Fruit fly (Drosophila melanogaster) whole organism, embryonic: Measurements from ENCODE around the gene CG2898.

Experiments
- Atf-2 ChIP-seq: fragments of 200-800 bp; sonication (Bioruptor generic); optimal IDR thresholded peaks from 2 replicates; lab custom pipeline; 2016; ENCODE audit warnings: missing biosample characterization, missing genetic modification characterization
- CG10565 ChIP-seq: fragments of 200-800 bp; sonication (Bioruptor generic); optimal IDR thresholded peaks from 3 replicates; lab custom pipeline; 2016; ENCODE audit warnings: missing biosample characterization, mild to moderate bottlenecking, missing genetic modification characterization
- CG11247 ChIP-seq: fragments of 200-800 bp; sonication (Bioruptor generic); IDR thresholded peaks from 2 replicates; pipeline ENCODE4 v1.3.6; 2022; ENCODE audit warnings: missing biosample characterization, missing genetic modification characterization
- CG12219 ChIP-seq: fragments of 200-800 bp; sonication (Bioruptor generic); optimal IDR thresholded peaks from 3 replicates; lab custom pipeline; 2018; ENCODE audit warnings: missing biosample characterization, mild to moderate bottlenecking, missing genetic modification characterization
- CG1233 ChIP-seq: fragments of 200-800 bp; sonication (Bioruptor generic); optimal IDR thresholded peaks from 4 replicates; lab custom pipeline; 2018; ENCODE audit warnings: missing biosample characterization, mild to moderate bottlenecking, missing genetic modification characterization
- CG12659 ChIP-seq: fragments of 200-800 bp; sonication (Bioruptor generic); optimal IDR thresholded peaks from 3 replicates; lab custom pipeline; 2017; ENCODE audit warnings: mild to moderate bottlenecking, missing biosample characterization, missing genetic modification reagents, missing genetic modification characterization
- CG15479 ChIP-seq: fragments of 200-800 bp; sonication (Bioruptor generic); optimal IDR thresholded peaks from 3 replicates; lab custom pipeline; 2019; ENCODE audit warnings: missing biosample characterization, mild to moderate bottlenecking, missing genetic modification characterization, moderate library complexity
- CG1602 ChIP-seq: fragments of 200-800 bp; sonication (Bioruptor generic); optimal IDR thresholded peaks from 3 replicates; lab custom pipeline; 2016; ENCODE audit warnings: missing biosample characterization, missing genetic modification characterization
- CG2875 ChIP-seq: fragments of 200-800 bp; sonication (Bioruptor generic); optimal IDR thresholded peaks from 2 replicates; lab custom pipeline; 2017; ENCODE audit warnings: missing biosample characterization, mild to moderate bottlenecking, missing genetic modification characterization, missing genetic modification reagents
- CG42726 ChIP-seq: fragments of 200-800 bp; sonication (Bioruptor generic); IDR thresholded peaks from 2 replicates; pipeline ENCODE4 v1.3.6; 2022; ENCODE audit warnings: missing biosample characterization, missing genetic modification characterization; ENCODE audit not compliant: partially characterized antibody
- CG4730 ChIP-seq: fragments of 200-800 bp; sonication (Bioruptor generic); IDR thresholded peaks from 2 replicates; pipeline ENCODE4 v1.3.6; 2022; ENCODE audit warnings: missing biosample characterization, missing genetic modification characterization
- CG5245 ChIP-seq: fragments of 200-800 bp; sonication (Bioruptor generic); optimal IDR thresholded peaks from 3 replicates; lab custom pipeline; 2016; ENCODE audit warnings: missing biosample characterization, missing genetic modification characterization
- CG7271 ChIP-seq: fragments of 200-800 bp; sonication (Bioruptor generic); optimal IDR thresholded peaks from 2 replicates; lab custom pipeline; 2018; ENCODE audit warnings: missing biosample characterization, mild to moderate bottlenecking, missing genetic modification characterization, moderate library complexity
- CG7372 ChIP-seq: fragments of 200-800 bp; sonication (Bioruptor generic); IDR thresholded peaks from 2 replicates; pipeline ENCODE4 v1.3.6; 2022; ENCODE audit warnings: missing biosample characterization, missing genetic modification characterization
- CG7987 ChIP-seq: fragments of 200-800 bp; sonication (Bioruptor generic); optimal IDR thresholded peaks from 2 replicates; lab custom pipeline; 2018; ENCODE audit warnings: missing biosample characterization, mild to moderate bottlenecking, missing genetic modification characterization, moderate library complexity
- CG8765 ChIP-seq: fragments of 200-800 bp; sonication (Bioruptor generic); IDR thresholded peaks from 2 replicates; pipeline ENCODE4 v1.3.6; 2022; ENCODE audit warnings: missing biosample characterization, missing genetic modification characterization
- CkIIα-i1 ChIP-seq: fragments of 200-800 bp; sonication (Bioruptor generic); IDR thresholded peaks from 2 replicates; pipeline ENCODE4 v1.3.6; 2022; ENCODE audit warnings: missing biosample characterization, missing genetic modification characterization
- Dad ChIP-seq: fragments of 200-800 bp; sonication (Bioruptor generic); optimal IDR thresholded peaks from 3 replicates; lab custom pipeline; 2016; ENCODE audit warnings: missing biosample characterization, missing genetic modification characterization
- Dip2 ChIP-seq: fragments of 200-800 bp; sonication (Bioruptor generic); IDR thresholded peaks from 2 replicates; pipeline ENCODE4 v1.3.6; 2022; ENCODE audit warnings: missing biosample characterization, missing genetic modification characterization
- Dip3 ChIP-seq: fragments of 200-800 bp; sonication (Bioruptor generic); optimal IDR thresholded peaks from 3 replicates; lab custom pipeline; 2016; ENCODE audit warnings: missing biosample characterization, missing genetic modification characterization
- E2f1 ChIP-seq: fragments of 200-800 bp; sonication (Bioruptor generic); IDR thresholded peaks from 2 replicates; pipeline ENCODE4 v1.3.6; 2022; ENCODE audit warnings: missing biosample characterization, missing genetic modification characterization
- E2f2 ChIP-seq: fragments of 200-800 bp; sonication (Bioruptor generic); IDR thresholded peaks from 2 replicates; pipeline ENCODE4 v1.3.6; 2022; ENCODE audit warnings: missing biosample characterization, missing genetic modification characterization
- Lhr ChIP-seq: fragments of 200-800 bp; sonication (Bioruptor generic); optimal IDR thresholded peaks from 3 replicates; lab custom pipeline; 2017; ENCODE audit warnings: mild to moderate bottlenecking, missing biosample characterization, missing genetic modification reagents, missing genetic modification characterization
- Neu2 ChIP-seq: fragments of 200-800 bp; sonication (Bioruptor generic); optimal IDR thresholded peaks from 3 replicates; lab custom pipeline; 2016; ENCODE audit warnings: missing biosample characterization, missing genetic modification characterization, borderline replicate concordance
- Opbp ChIP-seq: fragments of 200-800 bp; sonication (Bioruptor generic); IDR thresholded peaks from 3 replicates; pipeline ENCODE4 v1.3.6; 2022; ENCODE audit warnings: missing biosample characterization, missing genetic modification characterization; ENCODE audit not compliant: partially characterized antibody
- Ravus ChIP-seq: fragments of 200-800 bp; sonication (Bioruptor generic); IDR thresholded peaks from 2 replicates; pipeline ENCODE4 v1.3.6; 2022; ENCODE audit warnings: missing biosample characterization, missing genetic modification characterization
- Rx ChIP-seq: fragments of 200-800 bp; sonication (Bioruptor generic); IDR thresholded peaks from 2 replicates; pipeline ENCODE4 v1.3.6; 2022; ENCODE audit warnings: missing biosample characterization, missing genetic modification characterization
- Usf ChIP-seq: fragments of 200-800 bp; sonication (Bioruptor generic); optimal IDR thresholded peaks from 2 replicates; lab custom pipeline; 2017; ENCODE audit warnings: missing genotype, missing biosample characterization, missing genetic modification characterization
- ara ChIP-seq: fragments of 200-800 bp; sonication (Bioruptor generic); IDR thresholded peaks from 2 replicates; pipeline ENCODE4 v1.3.6; 2022; ENCODE audit warnings: missing biosample characterization, missing genetic modification characterization
- dmrt11E ChIP-seq: fragments of 200-800 bp; sonication (Bioruptor generic); optimal IDR thresholded peaks from 3 replicates; lab custom pipeline; 2018; ENCODE audit warnings: missing biosample characterization, mild to moderate bottlenecking, missing genetic modification characterization, moderate library complexity
- exex ChIP-seq: fragments of 200-800 bp; sonication (Bioruptor generic); optimal IDR thresholded peaks from 4 replicates; lab custom pipeline; 2018; ENCODE audit warnings: missing biosample characterization, mild to moderate bottlenecking, missing genetic modification characterization, moderate library complexity
- gce ChIP-seq: fragments of 200-800 bp; sonication (Bioruptor generic); IDR thresholded peaks from 3 replicates; pipeline ENCODE4 v1.3.6; 2022; ENCODE audit warnings: missing biosample characterization, missing genetic modification characterization
- gsb-n ChIP-seq: fragments of 200-800 bp; sonication (Bioruptor generic); optimal IDR thresholded peaks from 3 replicates; lab custom pipeline; 2018; ENCODE audit warnings: missing biosample characterization, mild to moderate bottlenecking, missing genetic modification characterization
- jumu ChIP-seq: fragments of 200-800 bp; sonication (Bioruptor generic); optimal IDR thresholded peaks from 3 replicates; lab custom pipeline; 2016; ENCODE audit warnings: missing biosample characterization, missing genetic modification characterization
- ken ChIP-seq: fragments of 200-800 bp; sonication (Bioruptor generic); IDR thresholded peaks from 3 replicates; pipeline ENCODE4 v1.3.6; 2022; ENCODE audit warnings: missing biosample characterization, missing genetic modification characterization
- nmo ChIP-seq: fragments of 200-800 bp; sonication (Bioruptor generic); optimal IDR thresholded peaks from 2 replicates; lab custom pipeline; 2018; ENCODE audit warnings: missing biosample characterization, mild to moderate bottlenecking, missing genetic modification characterization, moderate library complexity
- pan ChIP-seq, 4 experiments: fragments of >200 bp in 3 of 4; fragments of 200-800 bp in 1 of 4; sonication (Bioruptor generic) in 1 of 4; optimal IDR thresholded peaks in 3 of 4; IDR thresholded peaks in 1 of 4; 2 replicates each; pipeline versions ENCODE4 v1.3.6 to Lab custom; 2017 to 2022; ENCODE audit warnings: missing biosample characterization in 2 of 4, missing genetic modification characterization in 2 of 4, mixed read lengths in 1 of 4
- phol ChIP-seq: fragments of 200-800 bp; sonication (Bioruptor generic); optimal IDR thresholded peaks from 3 replicates; lab custom pipeline; 2018; ENCODE audit warnings: missing biosample characterization, mild to moderate bottlenecking, missing genetic modification characterization, moderate library complexity
- prd ChIP-seq, 3 experiments: fragments of >200 bp in 2 of 3; fragments of 200-800 bp in 1 of 3; sonication (Bioruptor generic) in 1 of 3; optimal IDR thresholded peaks in 2 of 3; IDR thresholded peaks in 1 of 3; 2 replicates in 2 of 3; 3 replicates in 1 of 3; pipeline versions ENCODE4 v1.3.6 to Lab custom; 2017 to 2022; ENCODE audit warnings: missing biosample characterization in 1 of 3, missing genetic modification characterization in 1 of 3
- repo ChIP-seq: fragments of 200-800 bp; sonication (Bioruptor generic); optimal IDR thresholded peaks from 2 replicates; lab custom pipeline; 2016; ENCODE audit warnings: missing biosample characterization, missing genetic modification characterization
- shn ChIP-seq: fragments of 200-800 bp; sonication (Bioruptor generic); optimal IDR thresholded peaks from 3 replicates; lab custom pipeline; 2016; ENCODE audit warnings: missing biosample characterization, missing genetic modification characterization
- slbo ChIP-seq: fragments of 200-800 bp; sonication (Bioruptor generic); IDR thresholded peaks from 2 replicates; pipeline ENCODE4 v1.3.6; 2022; ENCODE audit warnings: missing biosample characterization, missing genetic modification characterization
- slou ChIP-seq: fragments of 200-800 bp; sonication (Bioruptor generic); optimal IDR thresholded peaks from 3 replicates; lab custom pipeline; 2016; ENCODE audit warnings: missing biosample characterization, missing genetic modification characterization
- slp2 ChIP-seq: fragments of 200-800 bp; sonication (Bioruptor generic); optimal IDR thresholded peaks from 2 replicates; lab custom pipeline; 2016; ENCODE audit warnings: missing biosample characterization, missing genetic modification characterization
- tgo ChIP-seq: fragments of 200-800 bp; sonication (Bioruptor generic); IDR thresholded peaks from 3 replicates; pipeline ENCODE4 v1.3.6; 2022; ENCODE audit warnings: missing biosample characterization, missing genetic modification characterization
- toy ChIP-seq: fragments of 200-800 bp; sonication (Bioruptor generic); IDR thresholded peaks from 2 replicates; pipeline ENCODE4 v1.3.6; 2022; ENCODE audit warnings: missing biosample characterization, missing genetic modification characterization
- twi ChIP-seq: fragments of 200-800 bp; optimal IDR thresholded peaks from 2 replicates; lab custom pipeline; 2019; ENCODE audit warnings: missing biosample characterization, mild to moderate bottlenecking, missing genetic modification characterization, moderate library complexity
- tx ChIP-seq: fragments of 200-800 bp; sonication (Bioruptor generic); optimal IDR thresholded peaks from 2 replicates; lab custom pipeline; 2016; ENCODE audit warnings: missing biosample characterization, missing genetic modification characterization
- usp ChIP-seq: fragments of >200 bp; optimal IDR thresholded peaks from 2 replicates; lab custom pipeline; 2017; ENCODE audit warnings: missing biosample characterization, missing genetic modification characterization
- vnd ChIP-seq: fragments of 200-800 bp; sonication (Bioruptor generic); IDR thresholded peaks from 3 replicates; pipeline ENCODE4 v1.3.6; 2022; ENCODE audit warnings: missing biosample characterization, missing genetic modification characterization; ENCODE audit not compliant: partially characterized antibody

Gene CG2898

dm6 chrX:10397514-10398133 lies 22.4 kb downstream of the CG2898 start (continued):
- TF ChIP-seq jumu (GFP tag; lab: Kevin White, UChicago), result no peak
- TF ChIP-seq CG7987, result no peak
- TF ChIP-seq ken (GFP tag; lab: Robert Waterston, UW), result no peak
- no peak for TF ChIP-seq tx (GFP tag; lab: Kevin White, UChicago)
- TF ChIP-seq CG7372, result 0 out of 2 replicates have a peak, but pooled peaks have one; percentile 29
- TF ChIP-seq slbo (GFP tag; lab: Robert Waterston, UW), result peak; percentile 63
- no peak for TF ChIP-seq usp
- TF ChIP-seq CG12659, result no peak
- peak; percentile 81 for TF ChIP-seq exex (tag; lab: Kevin White, UChicago)
- TF ChIP-seq twi (tag; lab: Kevin White, UChicago), result no peak
- no peak for TF ChIP-seq CG1233 (GFP tag; lab: Kevin White, UChicago)
- no peak for TF ChIP-seq CG7271
- TF ChIP-seq prd (optimal IDR thresholded peaks at IDR 0.05; lab: Kevin White, UChicago), result no peak
- TF ChIP-seq prd (GFP tag; IDR thresholded peaks at IDR 0.05; lab: Robert Waterston, UW), result peak; percentile 50; the same call in 2 of the 3 replicates
- TF ChIP-seq Dad, result no peak
- no peak for TF ChIP-seq pan (optimal IDR thresholded peaks at IDR 0.05; lab: Kevin White, UChicago)
- peak in 1 of 2 experiments; percentile 70 for TF ChIP-seq pan (GFP tag; optimal IDR thresholded peaks at IDR 0.05 in 1 of 2, IDR thresholded peaks at IDR 0.05 in 1 of 2)
- no peak for TF ChIP-seq phol (tag; lab: Kevin White, UChicago)
- TF ChIP-seq Neu2 (GFP tag; lab: Kevin White, UChicago), result no peak
- TF ChIP-seq vnd (GFP tag; lab: Robert Waterston, UW), result no peak
- no peak for TF ChIP-seq CG1602 (GFP tag; lab: Kevin White, UChicago)
- no peak for TF ChIP-seq Lhr
- TF ChIP-seq gsb-n, result no peak
- no peak for TF ChIP-seq Dip2
- TF ChIP-seq CG42726 (GFP tag; lab: Robert Waterston, UW), result no peak
- TF ChIP-seq toy (GFP tag; lab: Robert Waterston, UW), result no peak
- no peak for TF ChIP-seq slou (GFP tag; lab: Kevin White, UChicago)
- TF ChIP-seq E2f2 (GFP tag; lab: Robert Waterston, UW), result no peak
- 0 out of 2 replicates have a peak, but pooled peaks have one; percentile 23 for TF ChIP-seq CG11247
- TF ChIP-seq Opbp (GFP tag; lab: Robert Waterston, UW), result no peak
- no peak for TF ChIP-seq ara (GFP tag; lab: Robert Waterston, UW)
- TF ChIP-seq E2f1 (GFP tag; lab: Robert Waterston, UW), result peak; percentile 41; the same call in 1 of the 2 replicates
- TF ChIP-seq CG12219, result no peak
- no peak for TF ChIP-seq slp2
- TF ChIP-seq Usf (GFP tag; lab: Kevin White, UChicago), result no peak
- TF ChIP-seq CkIIα-i1 (GFP tag; lab: Robert Waterston, UW), result no peak
- no peak for TF ChIP-seq Dip3
- TF ChIP-seq Rx, result no peak
- TF ChIP-seq repo (GFP tag; lab: Kevin White, UChicago), result no peak
- no peak for TF ChIP-seq CG5245 (GFP tag; lab: Kevin White, UChicago)
- peak; percentile 21; the same call in 1 of the 2 replicates for TF ChIP-seq CG4730 (GFP tag; lab: Robert Waterston, UW)
- TF ChIP-seq gce (GFP tag; lab: Robert Waterston, UW), result no peak
- TF ChIP-seq tgo (GFP tag; lab: Robert Waterston, UW), result peak; percentile 48; the same call in 2 of the 3 replicates
- TF ChIP-seq Ravus (GFP tag; lab: Robert Waterston, UW), result no peak
- TF ChIP-seq Atf-2 (GFP tag; lab: Kevin White, UChicago), result no peak
- TF ChIP-seq dmrt11E (tag; lab: Kevin White, UChicago), result no peak
- TF ChIP-seq CG8765 (GFP tag; lab: Robert Waterston, UW), result no peak
- no peak for TF ChIP-seq shn (GFP tag; lab: Kevin White, UChicago)
- no peak for TF ChIP-seq CG15479 (GFP tag; lab: Kevin White, UChicago)
- TF ChIP-seq CG2875 (GFP tag; lab: Kevin White, UChicago), result no peak
- peak; percentile 35 for TF ChIP-seq nmo (GFP tag; lab: Kevin White, UChicago)
- TF ChIP-seq CG10565, result no peak
